Worm (Caenorhabditis elegans) whole organism, L4/young adult: Measurements from ENCODE around the gene nlp-63.

Experiments used
- W03F9.2 ChIP-seq: fragments of 150-350 bp; optimal IDR thresholded peaks from 2 replicates; lab custom pipeline; 2014; ENCODE audit warnings: missing biosample characterization, missing genetic modification characterization
- him-1 ChIP-seq: sonication (generic microtip); optimal IDR thresholded peaks from 2 replicates; lab custom pipeline; 2016; ENCODE audit warnings: missing genotype, missing genetic modification reagents, missing genetic modification characterization, missing compliant biosample characterization

ce11 chrII:10131760-10132159 is 23.4 kb upstream of the nlp-63 start, which contains the start of gene F27E5.5:
- TF ChIP-seq W03F9.2 (tag; lab: Kevin White, UChicago) (no peak), him-1 (tag; lab: Kevin White, UChicago) (no peak)
